Worm (Caenorhabditis elegans): Measurements from ENCODE around the gene Y67H2A.7.

Gene Y67H2A.7

DNA sequence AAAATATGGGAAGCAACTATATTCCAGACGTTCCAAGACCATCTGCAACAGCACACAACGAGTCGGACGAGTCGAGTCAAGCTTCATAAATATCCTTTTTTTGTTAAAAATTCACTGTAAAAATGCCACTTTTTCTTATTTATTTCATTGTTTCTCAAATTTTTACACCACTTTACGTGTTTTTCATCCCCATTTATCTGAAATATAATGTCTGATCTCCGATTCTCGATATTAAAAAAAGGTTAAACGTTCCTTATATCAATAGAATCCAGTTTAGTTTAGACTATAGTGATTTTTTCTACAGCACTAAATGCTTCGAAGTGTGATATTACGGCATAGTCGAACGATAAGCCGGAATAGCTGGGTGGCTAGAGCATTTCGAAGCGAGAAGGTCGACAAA, at the start of gene Y67H2A.7:
Gene Y67H2A.7, plus strand, starts transcription at position 301 of the 400 bp plus-strand sequence.
- TF ChIP-seq cog-1 (tag; optimal IDR thresholded peaks at IDR 0.05) (no peak), ztf-29 (GFP tag; IDR thresholded peaks at IDR 0.05) (no peak), flt-1 (GFP tag; IDR thresholded peaks at IDR 0.05) (no peak), ztf-23 (GFP tag; IDR thresholded peaks at IDR 0.05) (no peak), T22C8.4 (GFP tag; IDR thresholded peaks at IDR 0.05) (no peak), klf-2 (GFP tag; conservative IDR thresholded peaks at IDR 0.05) (no peak), ref-1 (GFP tag; conservative IDR thresholded peaks at IDR 0.05) (no peak), med-1 (GFP tag; optimal IDR thresholded peaks at IDR 0.05; ENCODE audit: insufficient read depth) (no peak), tab-1 (GFP tag; IDR thresholded peaks at IDR 0.05) (no peak)

DNA sequence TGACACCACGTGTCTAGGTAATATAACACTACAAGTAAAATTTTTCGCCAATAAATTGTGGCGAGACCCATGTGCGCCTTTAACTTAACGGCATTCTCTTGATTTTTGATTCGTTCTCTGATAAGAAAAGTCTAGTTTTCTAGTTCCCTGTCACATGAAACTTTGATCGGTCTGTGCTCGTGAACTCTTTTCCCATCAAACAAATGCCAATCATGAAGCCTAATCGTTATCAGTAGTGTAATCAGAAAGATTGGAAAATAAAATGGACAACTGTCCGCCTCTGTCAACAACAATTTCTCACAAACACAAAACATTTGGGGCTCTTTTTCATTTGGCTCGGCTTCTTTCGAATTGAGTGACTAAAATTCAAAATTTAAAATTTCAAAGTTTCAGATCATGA, 49.7 kb upstream of the Y67H2A.7 start, which contains the start of gene ttr-45:
Gene ttr-45, plus strand, starts transcription at position 385 of the 400 bp plus-strand sequence.
- TF ChIP-seq med-1 (GFP tag; optimal IDR thresholded peaks at IDR 0.05; ENCODE audit: insufficient read depth) (no peak), ref-1 (GFP tag; conservative IDR thresholded peaks at IDR 0.05) (no peak), T22C8.4 (GFP tag; IDR thresholded peaks at IDR 0.05) (no peak), flt-1 (GFP tag; IDR thresholded peaks at IDR 0.05) (no peak), ztf-29 (GFP tag; IDR thresholded peaks at IDR 0.05) (no peak), cog-1 (tag; optimal IDR thresholded peaks at IDR 0.05) (no peak), klf-2 (GFP tag; conservative IDR thresholded peaks at IDR 0.05) (no peak), ztf-23 (GFP tag; IDR thresholded peaks at IDR 0.05) (no peak), tab-1 (GFP tag; IDR thresholded peaks at IDR 0.05) (no peak)

DNA sequence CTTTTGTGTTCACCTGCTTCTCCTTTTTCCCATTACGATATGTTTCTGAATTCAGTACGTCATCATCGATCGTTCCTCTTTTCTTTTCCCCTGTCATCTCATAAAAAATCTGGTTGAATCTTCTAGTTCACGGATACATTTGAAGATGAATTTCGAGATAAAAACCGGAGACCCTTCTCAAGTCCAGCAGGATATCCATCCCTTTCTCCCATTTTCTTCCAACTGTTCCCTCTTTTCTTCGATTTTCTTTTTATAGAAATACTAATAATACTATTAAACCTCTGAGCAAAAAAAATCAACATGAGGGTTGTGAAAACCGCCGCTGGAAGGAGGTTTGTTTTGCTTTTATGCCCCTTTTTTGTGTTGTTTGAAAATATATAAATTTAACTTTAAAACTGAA, 47.7 kb upstream of the Y67H2A.7 start, which contains the start of gene bus-12:
Gene bus-12, plus strand, starts transcription at position 301 of the 400 bp plus-strand sequence.
- TF ChIP-seq ztf-29 (GFP tag; IDR thresholded peaks at IDR 0.05), result no peak
- TF ChIP-seq T22C8.4 (GFP tag; IDR thresholded peaks at IDR 0.05), result no peak
- no peak for TF ChIP-seq ztf-23 (GFP tag; IDR thresholded peaks at IDR 0.05)
- TF ChIP-seq med-1 (GFP tag; optimal IDR thresholded peaks at IDR 0.05; ENCODE audit: insufficient read depth), result no peak
- TF ChIP-seq ref-1 (GFP tag; conservative IDR thresholded peaks at IDR 0.05), result no peak
- TF ChIP-seq tab-1 (GFP tag; IDR thresholded peaks at IDR 0.05), result no peak
- no peak for TF ChIP-seq klf-2 (GFP tag; conservative IDR thresholded peaks at IDR 0.05)
- TF ChIP-seq flt-1 (GFP tag; IDR thresholded peaks at IDR 0.05), result no peak
- TF ChIP-seq cog-1 (tag; optimal IDR thresholded peaks at IDR 0.05), result no peak

DNA sequence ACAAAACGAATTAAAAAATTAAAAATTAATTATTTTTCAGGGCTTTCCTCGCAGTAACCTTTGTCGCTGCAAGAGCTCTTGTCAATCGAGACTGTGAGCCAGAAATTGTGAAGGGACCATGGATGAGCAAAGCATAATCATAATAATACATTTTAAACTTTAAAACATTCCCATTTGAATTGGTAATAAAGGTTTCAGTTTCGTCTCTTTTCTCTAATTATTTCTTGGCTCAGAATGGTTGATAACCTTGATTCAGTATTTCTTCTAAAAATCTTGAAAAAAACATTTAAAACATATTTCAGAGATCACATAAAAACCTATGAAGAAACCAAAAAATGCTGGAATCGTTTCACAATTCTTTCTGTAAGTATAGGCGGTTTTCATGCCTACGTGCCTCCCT, 44.7 kb upstream of the Y67H2A.7 start, which contains the start of gene JC8.16:
Gene JC8.16, plus strand, starts transcription at position 301 of the 400 bp plus-strand sequence.
- no peak for TF ChIP-seq tab-1 (GFP tag; IDR thresholded peaks at IDR 0.05)
- TF ChIP-seq T22C8.4 (GFP tag; IDR thresholded peaks at IDR 0.05), result no peak

DNA sequence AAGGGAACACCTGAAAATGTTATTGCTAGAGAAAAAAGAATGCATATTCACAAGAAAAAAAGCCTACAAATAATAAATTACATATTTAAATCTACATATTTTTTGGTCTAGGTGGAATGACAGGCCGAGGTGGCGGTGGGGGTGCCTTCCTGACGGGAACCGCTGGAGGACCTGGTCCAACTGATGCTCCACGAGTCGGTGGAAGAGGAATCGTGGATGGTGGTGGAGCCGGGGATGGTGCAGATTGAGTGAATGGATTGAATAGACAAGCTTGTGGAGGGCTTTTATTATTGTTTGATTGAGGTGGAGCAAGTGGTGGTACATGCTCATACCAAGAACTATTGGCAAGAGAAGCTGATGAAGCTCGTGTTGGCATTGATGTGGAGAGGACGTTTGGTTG, 41.8 kb upstream of the Y67H2A.7 start:
- TF ChIP-seq med-1 (GFP tag; optimal IDR thresholded peaks at IDR 0.05; ENCODE audit: insufficient read depth) (no peak), ref-1 (GFP tag; conservative IDR thresholded peaks at IDR 0.05) (no peak), ztf-29 (GFP tag; IDR thresholded peaks at IDR 0.05) (no peak), cog-1 (tag; optimal IDR thresholded peaks at IDR 0.05) (no peak), ztf-23 (GFP tag; IDR thresholded peaks at IDR 0.05) (no peak), klf-2 (GFP tag; conservative IDR thresholded peaks at IDR 0.05) (no peak), flt-1 (GFP tag; IDR thresholded peaks at IDR 0.05) (no peak), tab-1 (GFP tag; IDR thresholded peaks at IDR 0.05) (no peak), T22C8.4 (GFP tag; IDR thresholded peaks at IDR 0.05) (no peak)

DNA sequence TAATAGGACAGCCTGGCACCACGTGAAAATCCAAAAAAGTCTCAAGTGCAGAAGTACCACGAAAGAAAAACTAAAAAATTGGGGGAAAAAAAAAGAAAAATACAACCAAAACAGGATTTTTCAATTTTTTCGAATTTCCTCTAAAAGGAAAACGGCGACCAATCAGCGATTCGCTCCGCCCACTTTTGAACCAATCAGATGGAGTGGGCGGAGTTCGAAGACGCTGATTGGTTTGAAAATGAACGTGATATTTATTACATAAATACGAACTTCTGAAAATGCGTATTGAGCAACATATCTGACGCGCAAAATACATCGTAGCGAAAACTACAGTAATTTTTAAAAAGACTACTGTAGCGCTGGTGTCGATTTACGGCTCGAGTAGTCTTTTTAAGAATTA, 35.2 kb upstream of the Y67H2A.7 start:
- TF ChIP-seq med-1 (GFP tag; optimal IDR thresholded peaks at IDR 0.05; ENCODE audit: insufficient read depth) (no peak), ref-1 (GFP tag; conservative IDR thresholded peaks at IDR 0.05) (no peak), flt-1 (GFP tag; IDR thresholded peaks at IDR 0.05) (no peak), ztf-23 (GFP tag; IDR thresholded peaks at IDR 0.05) (no peak), T22C8.4 (GFP tag; IDR thresholded peaks at IDR 0.05) (no peak)

DNA sequence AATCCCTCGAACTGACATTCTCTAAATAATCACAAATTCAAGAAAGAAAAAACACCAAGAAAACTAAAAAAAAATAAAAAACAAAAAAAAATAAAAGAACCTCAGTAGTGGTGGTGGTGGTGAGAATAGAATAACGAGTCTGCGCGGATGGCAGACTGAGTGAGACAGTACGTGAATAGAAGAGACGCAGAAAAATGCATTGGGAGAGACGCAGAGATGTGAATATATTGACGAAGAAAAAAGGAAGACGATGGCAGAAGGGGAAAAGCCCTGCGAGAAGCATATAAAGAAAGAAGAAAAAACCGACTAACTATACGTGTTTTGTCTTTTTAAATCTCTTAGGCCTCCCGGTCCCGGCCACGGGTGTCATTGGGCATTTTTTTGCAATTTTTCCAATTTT, 31.0 kb upstream of the Y67H2A.7 start, which contains the start of gene unc-26:
Gene unc-26, minus strand, starts transcription at position 23 of the 400 bp plus-strand sequence.
- 0 out of 2 replicates have a peak, but pooled peaks have one; percentile 32 for TF ChIP-seq flt-1 (GFP tag; IDR thresholded peaks at IDR 0.05)
- TF ChIP-seq ztf-29 (GFP tag; IDR thresholded peaks at IDR 0.05), result no peak
- TF ChIP-seq T22C8.4 (GFP tag; IDR thresholded peaks at IDR 0.05), result no peak
- TF ChIP-seq med-1 (GFP tag; optimal IDR thresholded peaks at IDR 0.05; ENCODE audit: insufficient read depth), result no peak

DNA sequence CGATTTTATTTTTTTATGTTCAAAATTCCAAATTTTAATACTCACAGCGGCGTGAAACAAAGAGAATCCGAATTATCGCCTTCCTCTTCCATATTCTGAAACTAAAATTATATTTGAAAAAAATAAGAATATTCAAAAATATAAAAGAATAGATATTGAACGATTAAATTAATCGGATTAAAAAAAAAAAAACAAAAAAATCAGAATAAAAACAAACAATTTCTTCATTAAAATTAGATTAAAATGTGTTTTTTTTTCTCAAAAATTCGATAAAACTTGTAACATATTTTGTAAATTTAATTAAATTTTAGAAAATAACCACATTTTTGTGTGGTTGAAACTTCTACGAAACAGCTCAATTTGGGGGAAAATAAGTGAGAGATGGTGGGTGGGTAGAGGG, 20.8 kb upstream of the Y67H2A.7 start, which contains the start of gene cpsf-3:
Gene cpsf-3, minus strand, starts transcription at position 101 of the 400 bp plus-strand sequence.
- TF ChIP-seq med-1 (GFP tag; optimal IDR thresholded peaks at IDR 0.05; ENCODE audit: insufficient read depth) (no peak), cog-1 (tag; optimal IDR thresholded peaks at IDR 0.05) (no peak), ref-1 (GFP tag; conservative IDR thresholded peaks at IDR 0.05) (no peak), klf-2 (GFP tag; conservative IDR thresholded peaks at IDR 0.05) (no peak), ztf-23 (GFP tag; IDR thresholded peaks at IDR 0.05) (no peak), tab-1 (GFP tag; IDR thresholded peaks at IDR 0.05) (no peak), flt-1 (GFP tag; IDR thresholded peaks at IDR 0.05) (no peak), T22C8.4 (GFP tag; IDR thresholded peaks at IDR 0.05) (no peak), ztf-29 (GFP tag; IDR thresholded peaks at IDR 0.05) (no peak)

DNA sequence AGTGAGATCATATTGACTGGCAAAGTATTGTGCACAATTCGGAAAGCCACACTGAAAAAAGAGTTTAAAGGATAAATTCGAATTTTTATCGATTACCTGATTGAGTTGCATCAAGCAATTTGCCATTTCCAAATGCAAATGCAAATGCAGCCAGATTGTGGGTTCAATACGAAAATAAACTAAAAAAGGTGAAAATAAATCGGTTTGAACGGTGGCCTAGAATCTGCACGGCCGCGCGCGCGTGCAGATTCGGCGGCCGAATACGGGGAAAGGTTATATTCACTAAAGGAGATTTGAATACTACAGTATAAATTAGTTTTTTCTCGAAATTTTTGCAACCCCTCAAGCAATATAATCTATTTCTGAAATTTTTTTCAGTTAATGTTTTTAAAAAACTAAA, 14.2 kb upstream of the Y67H2A.7 start, which contains the start of gene Y67H2A.10:
Gene Y67H2A.10, minus strand, starts transcription at position 184 of the 400 bp plus-strand sequence.
- no peak for TF ChIP-seq med-1 (GFP tag; optimal IDR thresholded peaks at IDR 0.05; ENCODE audit: insufficient read depth)
- TF ChIP-seq cog-1 (tag; optimal IDR thresholded peaks at IDR 0.05), result no peak
- no peak for TF ChIP-seq ref-1 (GFP tag; conservative IDR thresholded peaks at IDR 0.05)
- TF ChIP-seq klf-2 (GFP tag; conservative IDR thresholded peaks at IDR 0.05), result no peak
- no peak for TF ChIP-seq ztf-23 (GFP tag; IDR thresholded peaks at IDR 0.05)
- TF ChIP-seq T22C8.4 (GFP tag; IDR thresholded peaks at IDR 0.05), result no peak
- TF ChIP-seq tab-1 (GFP tag; IDR thresholded peaks at IDR 0.05), result no peak
- TF ChIP-seq flt-1 (GFP tag; IDR thresholded peaks at IDR 0.05), result no peak
- TF ChIP-seq ztf-29 (GFP tag; IDR thresholded peaks at IDR 0.05), result no peak

DNA sequence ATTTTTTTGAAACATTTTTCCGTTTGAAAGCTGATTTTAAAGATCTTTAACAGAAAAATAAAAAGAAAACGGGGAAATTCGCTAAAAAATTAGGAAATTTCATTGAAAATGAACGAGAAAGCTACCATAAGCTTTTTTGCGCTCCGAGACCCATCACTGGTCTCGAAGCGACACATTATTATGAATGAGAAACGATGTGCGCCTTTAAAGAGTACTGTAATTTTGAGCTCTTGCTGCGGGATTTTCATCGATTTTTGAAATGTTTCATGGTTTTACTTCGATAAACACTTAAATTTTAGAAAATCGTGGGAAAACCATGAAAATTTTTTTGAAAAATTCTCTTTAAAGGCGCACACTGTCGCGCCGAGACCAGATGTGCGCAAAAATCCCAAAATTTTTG, 13.3 kb upstream of the Y67H2A.7 start:
- TF ChIP-seq tab-1 (GFP tag; IDR thresholded peaks at IDR 0.05), result no peak
- TF ChIP-seq ztf-29 (GFP tag; IDR thresholded peaks at IDR 0.05), result no peak
- TF ChIP-seq klf-2 (GFP tag; conservative IDR thresholded peaks at IDR 0.05), result no peak
- TF ChIP-seq med-1 (GFP tag; optimal IDR thresholded peaks at IDR 0.05; ENCODE audit: insufficient read depth), result no peak
- TF ChIP-seq ztf-23 (GFP tag; IDR thresholded peaks at IDR 0.05), result no peak
- no peak for TF ChIP-seq flt-1 (GFP tag; IDR thresholded peaks at IDR 0.05)
- no peak for TF ChIP-seq cog-1 (tag; optimal IDR thresholded peaks at IDR 0.05)
- no peak for TF ChIP-seq ref-1 (GFP tag; conservative IDR thresholded peaks at IDR 0.05)
- TF ChIP-seq T22C8.4 (GFP tag; IDR thresholded peaks at IDR 0.05), result no peak

All from whole organism, midembryonic.